Fruit fly (Drosophila melanogaster) whole organism, adult: ENCODE measurements around the gene mAChR-B.
A peak's percentile ranks its signal among the peaks of the same experiment; 100 is the strongest.

Experiments used
- CG14711 ChIP-seq: fragments of 200-800 bp; sonication (Bioruptor generic); optimal IDR thresholded peaks from 2 replicates; lab custom pipeline; 2018; ENCODE audit warnings: missing biosample characterization, mild to moderate bottlenecking, missing genetic modification characterization, moderate library complexity
- CG33017 ChIP-seq: fragments of 200-800 bp; sonication (Bioruptor generic); optimal IDR thresholded peaks from 2 replicates; lab custom pipeline; 2018; ENCODE audit warnings: missing biosample characterization, mild to moderate bottlenecking, missing genetic modification characterization, moderate library complexity
- CG7045 ChIP-seq: fragments of 200-800 bp; sonication (Bioruptor generic); optimal IDR thresholded peaks from 2 replicates; lab custom pipeline; 2017; ENCODE audit warnings: missing biosample characterization, mild to moderate bottlenecking, missing genetic modification characterization
- CG7101 ChIP-seq: fragments of 200-800 bp; sonication (Bioruptor generic); optimal IDR thresholded peaks from 2 replicates; lab custom pipeline; 2018; ENCODE audit warnings: missing biosample characterization, mild to moderate bottlenecking, missing genetic modification characterization, moderate library complexity
- Clk ChIP-seq: fragments of 200-800 bp; sonication (Bioruptor generic); optimal IDR thresholded peaks from 2 replicates; lab custom pipeline; 2017; ENCODE audit warnings: missing biosample characterization, missing genetic modification characterization
- Crg-1 ChIP-seq: fragments of 200-800 bp; sonication (Bioruptor generic); optimal IDR thresholded peaks from 2 replicates; lab custom pipeline; 2016; ENCODE audit warnings: missing biosample characterization, missing genetic modification characterization
- Hr96 ChIP-seq: fragments of 200-800 bp; sonication (Bioruptor generic); optimal IDR thresholded peaks from 2 replicates; lab custom pipeline; 2016; ENCODE audit warnings: missing biosample characterization, missing genetic modification characterization
- Mnt ChIP-seq: fragments of 200-800 bp; sonication (Bioruptor generic); optimal IDR thresholded peaks from 2 replicates; lab custom pipeline; 2016; ENCODE audit warnings: missing biosample characterization, mild to moderate bottlenecking, missing genetic modification characterization
- bab1 ChIP-seq: fragments of 200-800 bp; sonication (Bioruptor generic); optimal IDR thresholded peaks from 3 replicates; lab custom pipeline; 2019; ENCODE audit warnings: missing biosample characterization, mild to moderate bottlenecking, missing genetic modification characterization, moderate library complexity
- cic ChIP-seq: fragments of 200-800 bp; sonication (Bioruptor generic); optimal IDR thresholded peaks from 2 replicates; lab custom pipeline; 2017; ENCODE audit warnings: missing biosample characterization, mild to moderate bottlenecking, missing genetic modification characterization, moderate library complexity
- kay ChIP-seq: fragments of 200-800 bp; sonication (Bioruptor generic); peaks from one replicate; lab custom pipeline; 2016; ENCODE audit warnings: missing biosample characterization, missing genetic modification characterization, borderline replicate concordance
- ovo ChIP-seq: fragments of 200-800 bp; sonication (Bioruptor generic); optimal IDR thresholded peaks from 2 replicates; lab custom pipeline; 2016; ENCODE audit warnings: missing biosample characterization, missing genetic modification characterization
- pad ChIP-seq: fragments of 200-800 bp; sonication (Bioruptor generic); optimal IDR thresholded peaks from 3 replicates; lab custom pipeline; 2017; ENCODE audit warnings: missing biosample characterization, missing genetic modification characterization, mild to moderate bottlenecking, moderate library complexity, missing genetic modification reagents

dm6 chr3R:8030151-8030899, 28.8 kb upstream of the mAChR-B start, which contains the start of the genes CG10903 and CG2747:
- TF ChIP-seq kay (GFP tag; lab: Kevin White, UChicago): peak; percentile 95
- peak; percentile 22 for TF ChIP-seq Crg-1 (GFP tag; lab: Kevin White, UChicago)
- peak; percentile 2 for TF ChIP-seq CG14711 (tag; lab: Kevin White, UChicago)
- TF ChIP-seq CG33017 (tag; lab: Kevin White, UChicago): no peak
- TF ChIP-seq ovo (GFP tag; lab: Kevin White, UChicago): peak; percentile 64
- TF ChIP-seq pad (GFP tag; lab: Kevin White, UChicago): peak; percentile 15
- TF ChIP-seq bab1: peak; percentile 56
- no peak for TF ChIP-seq Clk (GFP tag; lab: Kevin White, UChicago)
- no peak for TF ChIP-seq CG7045 (GFP tag; lab: Kevin White, UChicago)
- TF ChIP-seq Mnt (GFP tag; lab: Kevin White, UChicago): peak; percentile 99
- peak; percentile 62 for TF ChIP-seq cic
- no peak for TF ChIP-seq Hr96 (GFP tag; lab: Kevin White, UChicago)
- TF ChIP-seq CG7101 (tag; lab: Kevin White, UChicago): no peak
